Fruit fly (Drosophila melanogaster) whole organism, embryonic: ENCODE results near the gene Gcat.
A peak's percentile ranks its signal among the peaks of the same experiment; 100 is the strongest.

Source experiments
- BEAF-32 ChIP-seq: fragments of 200-800 bp; sonication (Bioruptor generic); optimal IDR thresholded peaks from 3 replicates; lab custom pipeline; 2017; ENCODE audit warnings: missing biosample characterization, missing genetic modification characterization, mild to moderate bottlenecking, moderate library complexity, missing genetic modification reagents
- CG10366 ChIP-seq: fragments of 200-800 bp; sonication (Bioruptor generic); IDR thresholded peaks from 2 replicates; pipeline ENCODE4 v1.3.6; 2022; ENCODE audit warnings: missing biosample characterization, missing genetic modification characterization
- CG10959 ChIP-seq: fragments of 200-800 bp; sonication (Bioruptor generic); IDR thresholded peaks from 2 replicates; pipeline ENCODE4 v1.3.6; 2022; ENCODE audit warnings: missing biosample characterization, missing genetic modification characterization
- CG12769 ChIP-seq: fragments of 200-800 bp; sonication (Bioruptor generic); optimal IDR thresholded peaks from 2 replicates; lab custom pipeline; 2019; ENCODE audit warnings: missing biosample characterization, mild to moderate bottlenecking, missing genetic modification characterization, moderate library complexity
- CG12942 ChIP-seq: fragments of 200-800 bp; sonication (Bioruptor generic); optimal IDR thresholded peaks from 3 replicates; lab custom pipeline; 2016; ENCODE audit warnings: missing biosample characterization, missing genetic modification characterization
- CG13296 ChIP-seq: fragments of 200-800 bp; sonication (Bioruptor generic); optimal IDR thresholded peaks from 3 replicates; lab custom pipeline; 2018; ENCODE audit warnings: missing biosample characterization, mild to moderate bottlenecking, missing genetic modification characterization
- CG13424 ChIP-seq: fragments of 200-800 bp; sonication (Bioruptor generic); optimal IDR thresholded peaks from 2 replicates; lab custom pipeline; 2019; ENCODE audit warnings: missing biosample characterization, mild to moderate bottlenecking, missing genetic modification characterization, moderate library complexity
- CG14014 ChIP-seq: fragments of 200-800 bp; sonication (Bioruptor generic); IDR thresholded peaks from 2 replicates; pipeline ENCODE4 v1.3.6; 2022; ENCODE audit warnings: missing biosample characterization, missing genetic modification characterization
- CG14965 ChIP-seq: fragments of 200-800 bp; sonication (Bioruptor generic); optimal IDR thresholded peaks from 2 replicates; lab custom pipeline; 2016; ENCODE audit warnings: missing biosample characterization, missing genetic modification characterization, borderline replicate concordance
- CG15011 ChIP-seq: fragments of 200-800 bp; sonication (Bioruptor generic); optimal IDR thresholded peaks from 3 replicates; lab custom pipeline; 2018; ENCODE audit warnings: missing biosample characterization, mild to moderate bottlenecking, missing genetic modification characterization
- CG15601 ChIP-seq: fragments of 200-800 bp; sonication (Bioruptor generic); optimal IDR thresholded peaks from 3 replicates; lab custom pipeline; 2019; ENCODE audit warnings: missing biosample characterization, mild to moderate bottlenecking, missing genetic modification characterization, moderate library complexity
- CG17612 ChIP-seq: fragments of 200-800 bp; sonication (Bioruptor generic); IDR thresholded peaks from 2 replicates; pipeline ENCODE4 v1.3.6; 2022; ENCODE audit warnings: missing biosample characterization, missing genetic modification characterization
- CG2199 ChIP-seq: fragments of 200-800 bp; sonication (Bioruptor generic); IDR thresholded peaks from 3 replicates; pipeline ENCODE4 v1.3.6; 2022; ENCODE audit warnings: missing biosample characterization, missing genetic modification characterization
- CG2889 ChIP-seq: fragments of 200-800 bp; sonication (Bioruptor generic); IDR thresholded peaks from 3 replicates; pipeline ENCODE4 v1.3.6; 2022; ENCODE audit warnings: missing biosample characterization, missing genetic modification characterization
- CG3838 ChIP-seq: fragments of 200-800 bp; sonication (Bioruptor generic); optimal IDR thresholded peaks from 3 replicates; lab custom pipeline; 2016; ENCODE audit warnings: missing biosample characterization, missing genetic modification characterization
- CG4404 ChIP-seq: fragments of 200-800 bp; sonication (Bioruptor generic); IDR thresholded peaks from 2 replicates; pipeline ENCODE4 v1.3.6; 2022; ENCODE audit warnings: missing biosample characterization, missing genetic modification characterization
- CG5953 ChIP-seq: fragments of 200-800 bp; sonication (Bioruptor generic); IDR thresholded peaks from 2 replicates; pipeline ENCODE4 v1.3.6; 2022; ENCODE audit warnings: missing biosample characterization, missing genetic modification characterization
- CG6813 ChIP-seq: fragments of 200-800 bp; sonication (Bioruptor generic); optimal IDR thresholded peaks from 2 replicates; lab custom pipeline; 2017; ENCODE audit warnings: missing biosample characterization, missing genetic modification characterization, mild to moderate bottlenecking, moderate library complexity, missing genetic modification reagents
- CG7357 ChIP-seq: fragments of 200-800 bp; sonication (Bioruptor generic); IDR thresholded peaks from 3 replicates; pipeline ENCODE4 v1.3.6; 2022; ENCODE audit warnings: missing biosample characterization, missing genetic modification characterization
- CG9215 ChIP-seq: fragments of 200-800 bp; sonication (Bioruptor generic); IDR thresholded peaks from 2 replicates; pipeline ENCODE4 v1.3.6; 2022; ENCODE audit warnings: missing biosample characterization, missing genetic modification characterization
- CG9727 ChIP-seq: fragments of 200-800 bp; sonication (Bioruptor generic); optimal IDR thresholded peaks from 3 replicates; lab custom pipeline; 2017; ENCODE audit warnings: missing biosample characterization, mild to moderate bottlenecking, missing genetic modification characterization
- D ChIP-seq, 2 experiments: fragments of 200-800 bp in 1 of 2; fragments of >200 bp in 1 of 2; sonication (Bioruptor generic) in 1 of 2; optimal IDR thresholded peaks; 2 replicates in 1 of 2; 3 replicates in 1 of 2; lab custom pipeline; 2017; ENCODE audit warnings: mild to moderate bottlenecking in 1 of 2, missing biosample characterization in 1 of 2, missing genetic modification characterization in 1 of 2, missing genetic modification reagents in 1 of 2
- Drgx ChIP-seq: fragments of 200-800 bp; sonication (Bioruptor generic); IDR thresholded peaks from 2 replicates; pipeline ENCODE4 v1.3.6; 2022; ENCODE audit warnings: missing biosample characterization, missing genetic modification characterization
- Gsc ChIP-seq: fragments of 200-800 bp; sonication (Bioruptor generic); IDR thresholded peaks from 2 replicates; pipeline ENCODE4 v1.3.6; 2022; ENCODE audit warnings: missing biosample characterization, missing genetic modification characterization
- Jarid2 ChIP-seq: fragments of 200-800 bp; sonication (Bioruptor generic); optimal IDR thresholded peaks from 3 replicates; lab custom pipeline; 2017; ENCODE audit warnings: mild to moderate bottlenecking, missing biosample characterization, missing genetic modification reagents, missing genetic modification characterization
- Med ChIP-seq: fragments of 200-800 bp; sonication (Bioruptor generic); peaks from one replicate; lab custom pipeline; 2016; ENCODE audit warnings: missing biosample characterization, missing genetic modification characterization, mild to moderate bottlenecking, inconsistent platforms, moderate library complexity
- Mrtf ChIP-seq: fragments of 200-800 bp; sonication (Bioruptor generic); IDR thresholded peaks from 3 replicates; pipeline ENCODE4 v1.3.6; 2022; ENCODE audit warnings: missing biosample characterization, missing genetic modification characterization
- Poxn ChIP-seq: fragments of 200-800 bp; sonication (Bioruptor generic); IDR thresholded peaks from 2 replicates; pipeline ENCODE4 v1.3.6; 2022; ENCODE audit warnings: missing biosample characterization, missing genetic modification characterization
- Ravus ChIP-seq: fragments of 200-800 bp; sonication (Bioruptor generic); IDR thresholded peaks from 2 replicates; pipeline ENCODE4 v1.3.6; 2022; ENCODE audit warnings: missing biosample characterization, missing genetic modification characterization
- Six4 ChIP-seq: fragments of 200-800 bp; sonication (Bioruptor generic); optimal IDR thresholded peaks from 2 replicates; lab custom pipeline; 2016; ENCODE audit warnings: missing biosample characterization, missing genetic modification characterization
- TFAM ChIP-seq: fragments of 200-800 bp; sonication (Bioruptor generic); optimal IDR thresholded peaks from 2 replicates; lab custom pipeline; 2017; ENCODE audit warnings: missing biosample characterization, missing genetic modification characterization, inconsistent platforms
- Tbp ChIP-seq: fragments of >200 bp; optimal IDR thresholded peaks from 2 replicates; lab custom pipeline; 2018; ENCODE audit warnings: missing biosample characterization, missing genetic modification characterization
- ac ChIP-seq: fragments of 200-800 bp; sonication (Bioruptor generic); optimal IDR thresholded peaks from 3 replicates; lab custom pipeline; 2017; ENCODE audit warnings: missing biosample characterization, mild to moderate bottlenecking, missing genetic modification characterization
- ase ChIP-seq: fragments of 200-800 bp; sonication (Bioruptor generic); IDR thresholded peaks from 3 replicates; pipeline ENCODE4 v1.3.6; 2022; ENCODE audit warnings: missing biosample characterization, missing genetic modification characterization
- ato ChIP-seq: fragments of 200-800 bp; sonication (Bioruptor generic); IDR thresholded peaks from 2 replicates; pipeline ENCODE4 v1.3.6; 2022; ENCODE audit warnings: missing biosample characterization, missing genetic modification characterization; ENCODE audit not compliant: partially characterized antibody
- bab2 ChIP-seq: fragments of 200-800 bp; sonication (Bioruptor generic); optimal IDR thresholded peaks from 2 replicates; lab custom pipeline; 2016; ENCODE audit warnings: missing biosample characterization, missing genetic modification characterization
- cwo ChIP-seq: fragments of 200-800 bp; sonication (Bioruptor generic); optimal IDR thresholded peaks from 3 replicates; lab custom pipeline; 2017; ENCODE audit warnings: missing biosample characterization, missing genetic modification characterization, mild to moderate bottlenecking, moderate library complexity, missing genetic modification reagents
- gt ChIP-seq: fragments of 200-800 bp; sonication (Bioruptor generic); IDR thresholded peaks from 2 replicates; pipeline ENCODE4 v1.3.6; 2022; ENCODE audit warnings: missing biosample characterization, missing genetic modification characterization
- inv ChIP-seq: fragments of 200-800 bp; sonication (Bioruptor generic); IDR thresholded peaks from 2 replicates; pipeline ENCODE4 v1.3.6; 2022; ENCODE audit warnings: missing biosample characterization, missing genetic modification characterization; ENCODE audit not compliant: partially characterized antibody
- kah ChIP-seq: fragments of 200-800 bp; sonication (Bioruptor generic); optimal IDR thresholded peaks from 2 replicates; lab custom pipeline; 2018; ENCODE audit warnings: missing biosample characterization, mild to moderate bottlenecking, missing genetic modification characterization
- klu ChIP-seq: fragments of 200-800 bp; sonication (Bioruptor generic); IDR thresholded peaks from 2 replicates; pipeline ENCODE4 v1.3.6; 2022; ENCODE audit warnings: missing biosample characterization, missing genetic modification characterization
- lola ChIP-seq, 3 experiments: fragments of >200 bp in 2 of 3; fragments of 200-800 bp in 1 of 3; sonication (Bioruptor generic) in 1 of 3; optimal IDR thresholded peaks; 2 replicates each; lab custom pipeline; 2017 to 2019; ENCODE audit warnings: missing biosample characterization in 3 of 3, missing genetic modification characterization in 3 of 3, mild to moderate bottlenecking in 1 of 3, moderate library complexity in 1 of 3
- pros ChIP-seq: fragments of 200-800 bp; sonication (Bioruptor generic); optimal IDR thresholded peaks from 3 replicates; lab custom pipeline; 2019; ENCODE audit warnings: missing biosample characterization, mild to moderate bottlenecking, missing genetic modification characterization, moderate library complexity
- rib ChIP-seq: fragments of 200-800 bp; sonication (Bioruptor generic); IDR thresholded peaks from 2 replicates; pipeline ENCODE4 v1.3.6; 2022; ENCODE audit warnings: missing biosample characterization, missing genetic modification characterization
- tgo ChIP-seq: fragments of 200-800 bp; sonication (Bioruptor generic); IDR thresholded peaks from 3 replicates; pipeline ENCODE4 v1.3.6; 2022; ENCODE audit warnings: missing biosample characterization, missing genetic modification characterization
- tio ChIP-seq: fragments of 200-800 bp; sonication (Bioruptor generic); optimal IDR thresholded peaks from 2 replicates; lab custom pipeline; 2017; ENCODE audit warnings: missing biosample characterization, missing genetic modification characterization, inconsistent platforms
- tup ChIP-seq: fragments of 200-800 bp; sonication (Bioruptor generic); optimal IDR thresholded peaks from 2 replicates; lab custom pipeline; 2016; ENCODE audit warnings: missing biosample characterization, mild to moderate bottlenecking, missing genetic modification characterization, moderate library complexity
- z ChIP-seq: fragments of 200-800 bp; sonication (Bioruptor generic); IDR thresholded peaks from 3 replicates; pipeline ENCODE4 v1.3.6; 2022; ENCODE audit warnings: missing biosample characterization, missing genetic modification characterization
- zfh1 ChIP-seq: fragments of 200-800 bp; sonication (Bioruptor generic); IDR thresholded peaks from 3 replicates; pipeline ENCODE4 v1.3.6; 2022; ENCODE audit warnings: missing biosample characterization, missing genetic modification characterization

Gcat gene

DNA sequence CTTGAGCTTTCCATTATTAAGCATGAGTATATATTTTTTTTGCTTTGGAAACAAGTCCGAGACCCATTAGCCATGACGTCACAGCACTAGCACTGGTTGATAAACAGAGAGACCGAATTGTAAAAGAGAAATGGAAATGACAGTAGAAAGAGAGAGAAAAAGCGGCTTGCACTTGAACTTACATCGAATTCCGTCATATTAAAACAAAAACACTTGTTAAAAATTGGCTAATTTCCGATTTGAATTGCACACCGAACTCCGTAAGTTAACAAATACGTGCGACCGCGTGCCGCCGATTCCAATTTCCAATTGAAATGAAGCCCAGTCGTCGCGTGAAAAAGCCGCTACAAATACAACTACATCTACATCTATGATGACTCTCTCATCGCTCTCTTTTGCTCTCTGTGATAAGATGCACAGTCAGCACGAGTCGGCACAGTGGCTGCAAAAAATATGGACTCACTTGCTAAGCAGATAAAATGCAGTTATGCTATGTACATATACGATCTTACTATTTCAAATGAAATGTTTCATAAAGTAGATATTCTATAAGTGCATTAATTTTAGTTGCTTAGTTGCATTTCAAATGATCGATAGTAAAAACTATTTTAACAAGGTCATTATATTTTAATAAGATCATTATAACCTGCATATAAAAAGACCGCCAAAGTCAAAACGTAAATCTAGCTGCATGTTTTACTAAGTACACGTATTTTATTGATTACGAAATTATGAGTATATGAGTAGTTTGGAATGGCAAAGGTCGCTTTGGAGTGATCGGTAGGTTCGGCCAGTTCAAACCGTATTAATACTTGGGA lies 19.2 kb upstream of the Gcat start (continued):
- TF ChIP-seq CG14014 (GFP tag; lab: Robert Waterston, UW) (peak; percentile 62; the same call in 1 of the 2 replicates), CG10959 (GFP tag; lab: Robert Waterston, UW) (no peak), pros (GFP tag; lab: Kevin White, UChicago) (no peak), Ravus (GFP tag; lab: Robert Waterston, UW) (no peak), tup (GFP tag; lab: Kevin White, UChicago) (no peak), CG10366 (GFP tag; lab: Robert Waterston, UW) (no peak), kah (GFP tag; lab: Kevin White, UChicago) (peak; percentile 44), CG15601 (tag; lab: Kevin White, UChicago) (peak; percentile 63), CG17612 (GFP tag; lab: Robert Waterston, UW) (no peak), CG2199 (peak; percentile 74; the same call in 2 of the 3 replicates), CG9727 (GFP tag; lab: Kevin White, UChicago) (no peak), Jarid2 (GFP tag; lab: Kevin White, UChicago) (peak; percentile 48), rib (GFP tag; lab: Robert Waterston, UW) (no peak), gt (GFP tag; lab: Robert Waterston, UW) (no peak), CG2889 (GFP tag; lab: Robert Waterston, UW) (no peak), Six4 (GFP tag; lab: Kevin White, UChicago) (no peak), tgo (peak; percentile 44; the same call in 1 of the 3 replicates), TFAM (GFP tag; lab: Kevin White, UChicago) (no peak), z (no peak), tio (GFP tag; lab: Kevin White, UChicago) (no peak), ase (GFP tag; lab: Robert Waterston, UW) (peak; percentile 55; the same call in 1 of the 3 replicates), bab2 (GFP tag; lab: Kevin White, UChicago) (no peak), Med (GFP tag; lab: Kevin White, UChicago) (peak; percentile 79), CG12942 (GFP tag; lab: Kevin White, UChicago) (no peak), CG7357 (GFP tag; lab: Robert Waterston, UW) (no peak), CG12769 (tag; lab: Kevin White, UChicago) (no peak), D (optimal IDR thresholded peaks at IDR 0.05; lab: Kevin White, UChicago) (no peak), D (GFP tag; optimal IDR thresholded peaks at IDR 0.05; lab: Kevin White, UChicago) (no peak), ac (GFP tag; lab: Kevin White, UChicago) (no peak), zfh1 (GFP tag; lab: Robert Waterston, UW) (peak; percentile 40; the same call in 1 of the 3 replicates), Drgx (GFP tag; lab: Robert Waterston, UW) (peak; percentile 56; the same call in 1 of the 2 replicates), CG13296 (GFP tag; lab: Kevin White, UChicago) (no peak), CG5953 (GFP tag; lab: Robert Waterston, UW) (no peak), CG9215 (no peak), CG4404 (GFP tag; lab: Robert Waterston, UW) (no peak), Poxn (GFP tag; lab: Robert Waterston, UW) (0 out of 2 replicates have a peak, but pooled peaks have one; percentile 19), CG6813 (no peak), CG13424 (tag; lab: Kevin White, UChicago) (peak; percentile 57), Mrtf (no peak), ato (GFP tag; lab: Robert Waterston, UW) (no peak), BEAF-32 (GFP tag; lab: Kevin White, UChicago) (no peak), inv (GFP tag; lab: Robert Waterston, UW) (no peak), CG3838 (no peak), Tbp (GFP tag; lab: Kevin White, UChicago) (no peak), Gsc (GFP tag; lab: Robert Waterston, UW) (no peak), lola (GFP tag; optimal IDR thresholded peaks at IDR 0.05; lab: Kevin White, UChicago) (no peak), cwo (GFP tag; lab: Kevin White, UChicago) (peak; percentile 86), CG14965 (GFP tag; lab: Kevin White, UChicago) (no peak), CG15011 (GFP tag; lab: Kevin White, UChicago) (no peak), klu (GFP tag; lab: Robert Waterston, UW) (no peak)
